Fruit fly (Drosophila melanogaster): ENCODE data around the gene Spn28Dc.

The Spn28Dc gene

dm6 chr2L:8007160-8007876 lies at the start of gene Spn28Dc:
Gene Spn28Dc, minus strand, starts transcription at chr2L:8007210.
- TF ChIP-seq h (GFP tag; optimal IDR thresholded peaks at IDR 0.05) (peak; percentile 7), br (GFP tag; optimal IDR thresholded peaks at IDR 0.05) (peak; percentile 8), Rel (GFP tag; optimal IDR thresholded peaks at IDR 0.05) (no peak), Rel (tag; optimal IDR thresholded peaks at IDR 0.05) (peak; percentile 75), dl (GFP tag; optimal IDR thresholded peaks at IDR 0.05; ENCODE audit: insufficient read depth in 1 of 2, partially characterized antibody in 2 of 2) (peak; percentile 15 to 61), Dif (GFP tag; optimal IDR thresholded peaks at IDR 0.05; ENCODE audit: partially characterized antibody) (peak; percentile 39), rgr (GFP tag; optimal IDR thresholded peaks at IDR 0.05) (no peak), Vsx2 (GFP tag; optimal IDR thresholded peaks at IDR 0.05; ENCODE audit: partially characterized antibody) (no peak)

DNA sequence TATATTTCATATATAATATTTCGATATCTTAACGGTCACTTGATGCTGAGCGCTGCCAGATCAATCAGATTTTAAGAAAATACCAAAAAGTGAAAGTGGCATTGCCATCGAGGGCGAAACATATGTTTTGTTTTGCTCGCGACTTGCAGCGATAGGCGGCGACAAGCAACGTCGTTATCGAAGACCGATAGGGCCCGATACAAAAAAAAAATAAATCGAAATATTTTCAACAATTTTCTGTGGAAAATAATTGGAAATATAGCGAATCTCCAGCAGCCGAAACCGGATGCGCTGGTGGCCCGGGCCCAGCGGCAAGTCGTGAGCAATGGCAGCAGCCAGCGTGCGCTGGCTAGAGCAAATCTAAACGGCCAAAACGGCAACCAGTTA lies 36.3 kb upstream of the Spn28Dc start, which contains the start of gene Megf8:
Gene Megf8 (plus strand): TSS at position 190 of the 387 bp plus-strand sequence.
- TF ChIP-seq pan (optimal IDR thresholded peaks at IDR 0.05) (no peak), psq (GFP tag; optimal IDR thresholded peaks at IDR 0.05) (no peak), Sp1 (GFP tag; optimal IDR thresholded peaks at IDR 0.05) (no peak), tai (GFP tag; optimal IDR thresholded peaks at IDR 0.05) (no peak), sage (GFP tag; optimal IDR thresholded peaks at IDR 0.05) (no peak), jim (GFP tag; optimal IDR thresholded peaks at IDR 0.05) (no peak), Vsx2 (GFP tag; optimal IDR thresholded peaks at IDR 0.05; ENCODE audit: partially characterized antibody) (no peak), br (GFP tag; optimal IDR thresholded peaks at IDR 0.05) (no peak), h (GFP tag; optimal IDR thresholded peaks at IDR 0.05) (no peak), Jra (GFP tag; optimal IDR thresholded peaks at IDR 0.05) (no peak), HLH106 (tag; optimal IDR thresholded peaks at IDR 0.05) (no peak), GATAd (GFP tag; optimal IDR thresholded peaks at IDR 0.05) (no peak), rgr (GFP tag; optimal IDR thresholded peaks at IDR 0.05) (no peak), dl (GFP tag; optimal IDR thresholded peaks at IDR 0.05; ENCODE audit: insufficient read depth in 1 of 2, partially characterized antibody in 2 of 2) (no peak)

- TF ChIP-seq Hr83 (GFP tag; optimal IDR thresholded peaks at IDR 0.05; ENCODE audit: poor library complexity, severe bottlenecking), result no peak
- no peak for TF ChIP-seq tai (GFP tag; optimal IDR thresholded peaks at IDR 0.05)
- no peak for TF ChIP-seq woc (GFP tag; optimal IDR thresholded peaks at IDR 0.05)
- no peak for TF ChIP-seq Abd-B (GFP tag; optimal IDR thresholded peaks at IDR 0.05)
- no peak for TF ChIP-seq jim (GFP tag; optimal IDR thresholded peaks at IDR 0.05)
- TF ChIP-seq brk (GFP tag; optimal IDR thresholded peaks at IDR 0.05), result no peak
- TF ChIP-seq Dif (GFP tag; optimal IDR thresholded peaks at IDR 0.05; ENCODE audit: partially characterized antibody), result no peak
- TF ChIP-seq sv (GFP tag; optimal IDR thresholded peaks at IDR 0.05), result peak; percentile 16
- no peak for TF ChIP-seq CrebA (GFP tag; optimal IDR thresholded peaks at IDR 0.05; ENCODE audit: borderline replicate concordance)
- no peak for TF ChIP-seq Mio (GFP tag; optimal IDR thresholded peaks at IDR 0.05)
- no peak for TF ChIP-seq usp (GFP tag; optimal IDR thresholded peaks at IDR 0.05)
- no peak for TF ChIP-seq dl (GFP tag; optimal IDR thresholded peaks at IDR 0.05; ENCODE audit: insufficient read depth in 1 of 2, partially characterized antibody in 2 of 2)
- TF ChIP-seq Hnf4 (GFP tag; optimal IDR thresholded peaks at IDR 0.05), result no peak
- TF ChIP-seq Vsx2 (GFP tag; optimal IDR thresholded peaks at IDR 0.05; ENCODE audit: partially characterized antibody), result no peak
- no peak for TF ChIP-seq fru (GFP tag; optimal IDR thresholded peaks at IDR 0.05)
- TF ChIP-seq foxo (GFP tag; optimal IDR thresholded peaks at IDR 0.05), result peak in 1 of 2 experiments; percentile 45
- TF ChIP-seq OdsH (GFP tag; optimal IDR thresholded peaks at IDR 0.05), result peak; percentile 35
- no peak for TF ChIP-seq CG32264 (GFP tag; optimal IDR thresholded peaks at IDR 0.05)
- no peak for TF ChIP-seq lola (GFP tag; optimal IDR thresholded peaks at IDR 0.05)
- peak; percentile 17 for TF ChIP-seq HLH106 (tag; optimal IDR thresholded peaks at IDR 0.05)
- peak; percentile 25 for TF ChIP-seq CG9705 (GFP tag; optimal IDR thresholded peaks at IDR 0.05)
- TF ChIP-seq Myc (optimal IDR thresholded peaks at IDR 0.05), result no peak
- TF ChIP-seq Jra (GFP tag; optimal IDR thresholded peaks at IDR 0.05), result no peak
- no peak for TF ChIP-seq sage (GFP tag; optimal IDR thresholded peaks at IDR 0.05)
- TF ChIP-seq dmrt93B (GFP tag; optimal IDR thresholded peaks at IDR 0.05), result no peak
- TF ChIP-seq GATAd (GFP tag; optimal IDR thresholded peaks at IDR 0.05), result no peak
- peak; percentile 50 for TF ChIP-seq h (GFP tag; optimal IDR thresholded peaks at IDR 0.05)
- TF ChIP-seq ey (GFP tag; optimal IDR thresholded peaks at IDR 0.05), result no peak
- TF ChIP-seq pan (optimal IDR thresholded peaks at IDR 0.05), result no peak
- no peak for TF ChIP-seq dsf (GFP tag; optimal IDR thresholded peaks at IDR 0.05; ENCODE audit: borderline replicate concordance)
- TF ChIP-seq Hr78 (GFP tag; optimal IDR thresholded peaks at IDR 0.05), result no peak
- TF ChIP-seq Sp1 (GFP tag; optimal IDR thresholded peaks at IDR 0.05), result peak; percentile 67
- TF ChIP-seq psq (GFP tag; optimal IDR thresholded peaks at IDR 0.05), result peak; percentile 1
- no peak for TF ChIP-seq Dfd (GFP tag; optimal IDR thresholded peaks at IDR 0.05)
- no peak for TF ChIP-seq rgr (GFP tag; optimal IDR thresholded peaks at IDR 0.05)
- TF ChIP-seq N (GFP tag; optimal IDR thresholded peaks at IDR 0.05), result no peak
- no peak for TF ChIP-seq Rel (GFP tag; optimal IDR thresholded peaks at IDR 0.05)
- TF ChIP-seq Rel (tag; optimal IDR thresholded peaks at IDR 0.05), result peak; percentile 50
- no peak for TF ChIP-seq br (GFP tag; optimal IDR thresholded peaks at IDR 0.05)
Measured at dm6 chr2L:8042645-8043281, 35.8 kb upstream of the Spn28Dc start, which contains the start of gene RpL36A. Gene RpL36A, minus strand, starts transcription at chr2L:8042909.
